Worm (Caenorhabditis elegans) whole organism, mixed stage, embryonic: Measurements from ENCODE around the gene pks-1.

ENCODE experiments used
- hlh-1 ChIP-seq: fragments of 150-350 bp; optimal IDR thresholded peaks from 2 replicates; lab custom pipeline; 2014; ENCODE audit warnings: missing biosample characterization, missing genetic modification reagents, missing genetic modification characterization
- nhr-12 ChIP-seq: fragments of 150-350 bp; optimal IDR thresholded peaks from 2 replicates; lab custom pipeline; 2014; ENCODE audit warnings: missing biosample characterization, missing genetic modification characterization
- snpc-4 ChIP-seq: fragments of 150-350 bp; optimal IDR thresholded peaks from 2 replicates; lab custom pipeline; 2014; ENCODE audit warnings: missing biosample characterization, missing genetic modification characterization

ce11 chrX:5370605-5371004 is 43.0 kb upstream of the pks-1 start:
- TF ChIP-seq nhr-12 (tag; lab: Kevin White, UChicago) (no peak), hlh-1 (tag; lab: Kevin White, UChicago) (no peak), snpc-4 (tag; lab: Kevin White, UChicago) (no peak)
